Worm (Caenorhabditis elegans) whole organism, dauer: ENCODE results near the gene M03F8.6.

ENCODE experiments used
- unc-62 ChIP-seq: sonication (generic microtip); optimal IDR thresholded peaks from 2 replicates; lab custom pipeline; 2017; ENCODE audit warnings: missing biosample characterization, missing genetic modification reagents, missing genetic modification characterization

M03F8.6 gene

DNA sequence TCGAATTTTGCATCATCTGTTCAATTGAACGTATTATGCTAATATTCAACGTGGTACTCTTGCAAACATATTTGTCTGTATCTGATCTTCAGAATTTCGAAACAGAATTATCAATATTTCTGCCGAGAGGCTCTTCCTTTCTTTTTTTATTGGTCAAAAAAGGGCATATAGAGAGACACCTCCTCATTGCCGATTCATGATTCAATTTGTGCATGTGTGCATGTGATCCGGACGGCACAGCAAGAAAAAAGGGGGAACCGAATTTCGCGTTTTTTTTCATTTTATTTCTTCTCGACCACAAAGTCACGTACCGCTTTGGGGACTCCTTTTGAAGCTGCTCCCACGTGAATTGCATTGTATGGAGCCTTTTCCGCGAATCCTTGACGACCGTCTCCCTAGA, 6.9 kb upstream of the M03F8.6 start, which contains the start of gene mcp-1:
Gene mcp-1, plus strand, starts transcription at position 292 of the 400 bp plus-strand sequence.
- TF ChIP-seq unc-62 (GFP tag; lab: Kevin White, UChicago) = no peak

DNA sequence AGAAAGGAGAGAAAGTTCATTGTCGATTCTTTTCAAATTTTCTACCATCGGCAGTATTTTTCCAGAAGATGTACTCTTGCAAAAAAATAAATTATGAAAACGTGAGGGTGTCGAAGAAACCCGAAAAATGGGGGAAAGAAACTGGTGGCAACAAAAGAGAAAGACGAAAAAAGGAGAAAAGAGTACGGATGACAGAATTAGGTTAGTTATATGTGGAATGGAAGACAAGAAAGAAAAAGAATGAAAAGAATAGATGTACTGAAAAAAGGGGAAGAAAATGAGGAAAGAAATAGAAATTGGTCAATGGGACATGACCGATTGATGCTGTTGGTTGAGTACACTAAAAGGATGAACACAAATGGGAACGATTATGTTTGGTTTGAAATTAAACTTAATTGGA, 980 bp upstream of the M03F8.6 start:
- TF ChIP-seq unc-62 (GFP tag; lab: Kevin White, UChicago) = no peak

DNA sequence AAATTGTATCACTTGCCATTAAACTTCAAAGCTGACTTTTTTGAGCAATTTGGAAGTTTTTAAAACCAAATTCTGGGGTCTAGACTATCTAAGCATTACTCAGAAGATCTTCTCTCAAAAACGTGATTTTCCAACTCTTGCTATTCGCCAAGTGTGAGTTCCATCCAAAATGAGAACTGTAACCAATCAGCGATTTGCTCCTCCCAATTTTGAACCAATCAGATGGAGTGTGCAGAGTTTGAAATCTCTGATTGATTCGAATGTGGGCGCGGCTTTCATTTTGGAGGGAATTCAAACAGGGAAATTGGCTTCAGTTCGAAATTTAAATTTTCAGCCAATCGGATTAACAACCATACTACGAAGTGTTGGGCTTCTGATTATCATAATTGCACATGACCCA, 1.6 kb downstream of the M03F8.6 start:
- no peak for TF ChIP-seq unc-62 (GFP tag; lab: Kevin White, UChicago)

DNA sequence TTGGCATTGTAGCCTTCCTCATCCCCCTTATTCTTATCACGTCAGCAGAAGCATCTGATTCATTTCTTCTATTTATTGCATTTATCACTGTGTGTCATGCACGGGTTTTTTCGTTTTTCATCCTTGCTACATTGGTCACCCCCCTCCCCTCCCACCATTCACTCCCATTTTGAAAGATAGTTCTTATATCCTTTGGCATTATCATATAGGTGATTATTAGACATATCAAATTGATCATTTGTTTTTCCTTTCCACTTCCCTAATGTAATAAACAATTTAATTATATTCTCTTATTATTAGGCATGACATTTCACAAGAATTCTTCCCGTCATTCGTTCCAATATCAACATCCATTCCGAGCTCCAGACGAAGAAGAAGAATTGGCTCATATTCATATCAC, 3.5 kb downstream of the M03F8.6 start, which contains the start of gene M03F8.1:
Gene M03F8.1, plus strand, starts transcription at position 301 of the 400 bp plus-strand sequence.
- no peak for TF ChIP-seq unc-62 (GFP tag; lab: Kevin White, UChicago)

- no peak for TF ChIP-seq unc-62 (GFP tag; lab: Kevin White, UChicago)
Measured at ce11 chrV:5949674-5950149, 4.9 kb downstream of the M03F8.6 start.

ce11 chrV:5943167-5943566, 11.5 kb downstream of the M03F8.6 start, which contains the start of gene pst-1:
Gene pst-1, plus strand, starts transcription at chrV:5943467.
- TF ChIP-seq unc-62 (GFP tag; lab: Kevin White, UChicago) = no peak

ce11 chrV:5939503-5940072, 15.1 kb downstream of the M03F8.6 start, which contains the start of gene syf-3:
Gene syf-3, plus strand, starts transcription at chrV:5940022.
- no peak for TF ChIP-seq unc-62 (GFP tag; lab: Kevin White, UChicago)

ce11 chrV:5936691-5937090, 18.0 kb downstream of the M03F8.6 start, which contains the start of the genes M03F8.5 and M03F8.7:
Gene M03F8.5, minus strand, starts transcription at chrV:5936791.
Gene M03F8.7, plus strand, starts transcription at chrV:5936939.
- no peak for TF ChIP-seq unc-62 (GFP tag; lab: Kevin White, UChicago)

- no peak for TF ChIP-seq unc-62 (GFP tag; lab: Kevin White, UChicago)
Measured at ce11 chrV:5930588-5930987, 24.1 kb downstream of the M03F8.6 start, which contains the start of gene galt-1. Gene galt-1, plus strand, starts transcription at chrV:5930905.

DNA sequence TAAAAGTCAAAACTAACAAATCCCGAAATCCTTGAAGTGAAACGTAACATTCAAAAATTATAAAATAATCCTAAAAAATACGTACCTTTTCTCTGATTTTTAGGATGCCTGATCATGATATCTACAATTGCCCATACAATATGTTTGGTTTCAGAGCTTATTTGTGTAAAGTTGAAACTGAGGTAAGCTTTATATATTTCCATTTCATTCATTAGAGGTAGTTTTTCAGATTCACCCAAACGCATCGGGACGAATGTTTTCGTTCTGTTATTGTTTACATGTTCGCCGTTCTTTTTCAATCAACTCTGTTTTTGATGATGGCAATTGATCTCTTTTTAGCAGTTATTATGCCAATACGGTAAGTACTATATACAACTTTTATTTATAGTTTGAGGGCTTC, 26.6 kb downstream of the M03F8.6 start:
- no peak for TF ChIP-seq unc-62 (GFP tag; lab: Kevin White, UChicago)

- TF ChIP-seq unc-62 (GFP tag; lab: Kevin White, UChicago) = no peak
Measured at ce11 chrV:5927347-5927746, 27.3 kb downstream of the M03F8.6 start, which contains the start of gene srsx-17. Gene srsx-17, plus strand, starts transcription at chrV:5927647.

ce11 chrV:5922236-5922635, 32.4 kb downstream of the M03F8.6 start, which contains the start of gene srsx-18:
Gene srsx-18, plus strand, starts transcription at chrV:5922536.
- no peak for TF ChIP-seq unc-62 (GFP tag; lab: Kevin White, UChicago)

DNA sequence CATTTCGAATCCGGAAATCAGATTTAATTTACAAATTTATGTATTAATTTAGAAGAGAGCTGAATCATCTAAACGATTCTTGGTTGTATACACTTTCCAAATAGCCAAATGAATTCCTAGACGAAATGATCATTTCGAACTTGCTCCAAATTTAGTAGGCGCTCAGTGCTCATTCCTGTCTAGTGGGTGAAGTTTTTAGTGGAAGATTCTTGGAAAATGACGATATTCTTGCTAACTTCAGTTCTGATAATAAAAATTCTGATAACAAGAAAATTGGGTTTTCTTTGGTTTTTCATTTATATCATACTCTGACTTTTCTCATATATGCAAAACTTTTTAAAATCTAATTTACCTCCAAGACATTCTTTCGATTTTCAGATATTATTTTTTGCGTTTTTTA, 32.9 kb downstream of the M03F8.6 start:
- TF ChIP-seq unc-62 (GFP tag; lab: Kevin White, UChicago) = no peak

DNA sequence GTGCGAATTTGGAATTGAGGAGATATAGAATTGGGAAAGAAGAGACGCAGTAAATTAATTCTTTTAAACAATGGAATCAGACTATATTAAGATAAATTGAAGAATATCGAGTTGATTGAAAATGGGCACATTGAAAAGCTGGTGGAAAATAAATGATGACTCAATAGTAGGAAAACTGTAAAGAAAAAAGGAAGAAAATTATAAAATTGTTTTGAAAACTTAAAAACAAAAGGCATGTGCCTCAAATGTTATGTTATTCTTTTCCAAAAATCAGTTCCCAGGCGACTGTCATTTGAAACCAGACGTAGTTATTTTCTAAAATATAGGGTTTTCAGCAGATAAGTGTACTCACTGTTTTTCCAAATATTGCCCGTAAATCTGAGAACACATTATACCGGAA, 34.8 kb downstream of the M03F8.6 start, which contains the start of gene C04E6.12:
Gene C04E6.12, minus strand, starts transcription at position 101 of the 400 bp plus-strand sequence.
- TF ChIP-seq unc-62 (GFP tag; lab: Kevin White, UChicago) = no peak

DNA sequence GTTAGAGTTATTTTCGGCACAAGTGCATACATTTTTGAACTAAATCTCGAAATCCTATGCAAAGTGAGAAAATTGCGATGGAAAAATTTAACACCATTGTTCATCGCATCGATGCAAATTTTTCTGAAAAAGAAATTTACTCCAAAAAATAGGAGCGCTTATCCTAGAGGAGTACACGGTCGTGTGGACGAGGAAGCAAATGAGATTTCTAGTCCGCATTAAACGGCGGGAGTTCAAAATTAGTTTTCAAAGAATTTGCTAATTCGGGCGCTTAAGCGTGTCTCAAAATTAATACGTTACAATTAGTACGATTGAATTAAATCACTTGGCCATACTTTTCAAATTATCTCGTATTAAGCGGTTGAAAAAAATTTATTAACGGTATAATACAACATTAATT, 36.9 kb downstream of the M03F8.6 start, which contains the start of gene lrpr-1:
Gene lrpr-1, minus strand, starts transcription at position 185 of the 400 bp plus-strand sequence.
- TF ChIP-seq unc-62 (GFP tag; lab: Kevin White, UChicago) = no peak

DNA sequence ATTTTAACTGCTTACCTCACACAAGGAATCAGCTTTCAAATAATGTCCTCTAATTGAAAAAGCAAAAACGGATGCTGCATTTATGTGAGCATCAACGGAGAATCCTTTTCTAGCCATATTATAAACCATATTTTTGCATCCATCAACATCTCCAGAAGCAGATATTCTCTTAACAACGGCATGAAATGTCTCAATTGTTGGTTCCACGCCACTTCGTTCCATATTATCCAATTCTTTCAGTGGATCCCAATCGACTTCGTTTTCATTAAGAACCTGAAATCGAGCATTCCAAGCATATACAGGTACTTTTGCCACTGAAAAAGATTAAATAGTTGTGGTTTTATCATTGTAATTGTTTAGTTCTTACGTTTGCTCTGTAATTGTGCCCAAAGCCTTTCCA, 37.8 kb downstream of the M03F8.6 start:
- no peak for TF ChIP-seq unc-62 (GFP tag; lab: Kevin White, UChicago)

ce11 chrV:5912426-5912825, 42.2 kb downstream of the M03F8.6 start, which contains the start of gene C04E6.13:
Gene C04E6.13, plus strand, starts transcription at chrV:5912726.
- TF ChIP-seq unc-62 (GFP tag; lab: Kevin White, UChicago) = no peak
